Fruit fly (Drosophila melanogaster): ENCODE data around the gene Ufsp2.

- no peak for TF ChIP-seq CG8478 (optimal IDR thresholded peaks at IDR 0.05)
- TF ChIP-seq CTCF (optimal IDR thresholded peaks at IDR 0.05) = no peak
These were observed 12.6 kb upstream of the Ufsp2 start for dm6 chr3L:15563851-15564106.

All from S2 (cell line).